Fruit fly (Drosophila melanogaster): ENCODE data around the gene CG31365.
A peak's percentile ranks its signal among the peaks of the same experiment; 100 is the strongest.

DNA sequence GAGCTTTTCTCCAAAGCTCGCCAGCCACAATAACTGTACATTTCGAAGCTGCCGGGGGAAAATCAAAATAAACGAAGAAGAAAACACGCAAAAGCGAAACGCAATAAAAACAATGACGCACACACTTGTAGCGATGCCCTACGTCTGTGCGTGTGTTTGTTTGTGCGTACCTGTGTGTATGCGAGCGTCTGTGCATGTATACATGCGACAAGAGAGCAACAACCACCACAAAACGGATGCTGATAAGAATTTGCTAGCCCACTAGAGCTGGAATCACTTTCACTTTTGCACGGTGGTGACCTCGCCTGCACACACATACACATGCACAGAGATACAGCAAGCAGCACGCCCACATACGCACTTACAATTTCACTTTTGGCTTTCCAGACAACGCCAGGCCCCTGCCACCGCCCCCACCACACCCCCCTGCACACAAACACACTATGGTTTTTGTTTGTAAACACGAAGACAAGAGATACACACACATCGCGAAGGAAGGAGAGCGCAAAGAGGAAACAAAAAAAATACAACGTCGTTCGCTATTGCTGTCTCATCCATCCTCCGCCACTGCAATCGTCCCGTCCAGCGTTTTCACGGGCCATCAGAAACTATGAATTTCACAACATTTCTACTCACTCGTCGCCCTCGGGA lies 30.8 kb upstream of the CG31365 start:
- TF ChIP-seq EcR (GFP tag; optimal IDR thresholded peaks at IDR 0.05) (peak in 1 of 2 experiments; percentile 80), CG8478 (optimal IDR thresholded peaks at IDR 0.05) (peak; percentile 63)
